Worm (Caenorhabditis elegans): ENCODE data around the gene F29A7.8.

DNA sequence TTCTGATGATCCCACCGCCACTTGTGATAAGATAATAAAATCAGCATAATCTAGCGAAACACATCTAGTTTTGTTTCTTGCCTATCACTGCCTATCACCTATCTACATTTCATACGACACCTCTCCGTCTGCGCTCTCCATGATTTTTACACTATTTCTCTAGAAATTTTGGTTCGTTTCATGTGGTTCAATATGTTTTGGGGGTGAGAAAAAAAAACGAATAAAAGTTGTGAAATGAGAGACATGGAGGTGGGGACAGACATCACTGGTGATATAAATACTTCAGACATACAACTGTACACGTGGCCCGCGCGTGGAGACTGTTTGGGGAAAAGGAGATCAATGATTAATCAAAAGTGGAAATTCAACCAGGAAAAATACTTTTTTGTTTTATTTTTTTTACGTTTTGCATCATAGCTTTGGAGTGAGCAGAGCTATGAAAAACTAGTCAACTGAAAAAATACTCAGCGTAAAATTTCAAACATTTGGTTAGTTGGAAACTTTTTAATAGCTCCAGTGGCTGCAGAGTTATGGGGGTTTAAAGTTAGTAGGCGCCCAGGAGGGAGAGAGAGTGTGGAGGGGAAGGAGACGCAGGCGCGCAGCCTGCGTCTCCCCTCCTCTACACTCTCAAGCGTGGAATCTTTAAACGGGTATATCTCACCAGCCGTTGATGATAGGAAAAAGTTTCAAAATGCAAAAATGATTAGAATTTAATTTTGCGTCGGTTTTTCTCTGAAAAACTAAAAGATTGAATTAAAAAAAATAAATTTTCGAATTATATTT is 45.1 kb upstream of the F29A7.8 start:
- TF ChIP-seq him-1 (tag; optimal IDR thresholded peaks at IDR 0.05) (no peak), dao-5 (tag; optimal IDR thresholded peaks at IDR 0.05) (no peak), W03F9.2 (tag; optimal IDR thresholded peaks at IDR 0.05) (no peak)
